Worm (Caenorhabditis elegans): ENCODE data around the gene Y57G11C.51.

DNA sequence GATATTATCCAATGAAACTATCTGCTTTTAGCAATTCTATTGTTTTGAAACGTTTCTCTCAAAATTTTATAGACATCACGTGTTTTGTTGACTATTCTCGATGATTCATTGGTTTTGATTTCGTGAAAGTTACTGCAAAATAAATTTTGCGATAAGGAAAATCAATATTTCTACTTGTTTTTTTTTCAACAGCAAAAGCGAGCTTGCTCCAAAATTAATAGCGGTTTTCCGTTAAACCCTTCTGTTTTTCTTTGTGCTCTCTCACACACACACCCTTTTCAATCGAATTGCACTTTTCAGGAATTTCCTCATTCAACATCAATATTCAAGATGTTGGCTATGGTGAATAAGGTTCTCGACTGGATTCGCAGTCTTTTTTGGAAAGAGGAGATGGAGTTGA lies 23.5 kb upstream of the Y57G11C.51 start, which contains the start of gene arl-8:
- no peak for TF ChIP-seq cog-1 (tag; optimal IDR thresholded peaks at IDR 0.05)
- TF ChIP-seq ztf-23 (GFP tag; IDR thresholded peaks at IDR 0.05), result no peak
- no peak for TF ChIP-seq flt-1 (GFP tag; IDR thresholded peaks at IDR 0.05)
- TF ChIP-seq T22C8.4 (GFP tag; IDR thresholded peaks at IDR 0.05), result no peak
- TF ChIP-seq ref-1 (GFP tag; conservative IDR thresholded peaks at IDR 0.05), result no peak
- no peak for TF ChIP-seq klf-2 (GFP tag; conservative IDR thresholded peaks at IDR 0.05)
- TF ChIP-seq med-1 (GFP tag; optimal IDR thresholded peaks at IDR 0.05; ENCODE audit: insufficient read depth), result no peak
- TF ChIP-seq tab-1 (GFP tag; IDR thresholded peaks at IDR 0.05), result no peak
- no peak for TF ChIP-seq ztf-29 (GFP tag; IDR thresholded peaks at IDR 0.05)

Data from whole organism, midembryonic.